Worm (Caenorhabditis elegans): ENCODE results near the gene F23D12.7.

F23D12.7 gene

DNA sequence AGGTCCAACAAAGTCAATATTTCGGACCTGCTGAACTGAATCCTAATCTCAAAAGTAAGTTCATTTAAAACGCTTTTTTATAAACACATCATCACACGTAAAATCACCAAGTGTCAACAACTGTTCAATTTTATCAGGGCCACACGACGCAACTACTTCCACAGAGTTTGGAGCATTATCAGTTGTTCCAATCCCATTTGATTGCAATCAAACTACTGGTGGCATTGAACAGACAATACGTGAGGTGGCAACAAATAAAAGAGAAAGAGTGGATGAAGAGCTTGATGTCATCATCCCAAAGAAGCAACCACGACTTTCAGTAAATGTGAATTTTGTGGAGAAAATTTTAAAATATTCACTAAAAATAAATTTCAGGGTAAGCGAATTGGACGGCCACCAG is 42.9 kb upstream of the F23D12.7 start:
- peak; percentile 1 for TF ChIP-seq elt-2 (tag; optimal IDR thresholded peaks at IDR 0.05)
- TF ChIP-seq unc-86 (tag; optimal IDR thresholded peaks at IDR 0.05), result no peak

DNA sequence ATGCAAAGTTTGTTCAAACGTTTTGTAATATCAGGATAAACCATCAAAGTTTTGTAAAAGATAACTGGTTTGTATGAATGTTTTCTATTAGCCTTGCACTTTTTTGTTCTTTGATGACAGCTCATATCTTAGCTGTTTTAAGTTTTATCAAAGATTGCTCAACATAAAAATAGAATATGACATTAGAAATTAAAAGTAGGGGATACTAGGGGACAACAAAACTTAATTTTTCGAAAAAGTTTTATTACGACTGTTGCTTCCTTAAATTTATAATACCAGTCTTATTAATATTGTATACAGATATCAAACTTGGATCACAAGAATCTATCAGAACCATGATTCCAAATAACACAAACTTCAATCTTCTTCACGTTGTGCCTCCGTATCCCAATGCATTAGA is 42.1 kb upstream of the F23D12.7 start, which contains the start of gene ztf-14:
Gene ztf-14, plus strand, starts transcription at position 301 of the 400 bp plus-strand sequence.
- TF ChIP-seq dmd-4 (tag; optimal IDR thresholded peaks at IDR 0.05; ENCODE audit: borderline replicate concordance) (no peak), pag-3 (tag; optimal IDR thresholded peaks at IDR 0.05; ENCODE audit: borderline replicate concordance) (no peak), hlh-8 (tag; optimal IDR thresholded peaks at IDR 0.05) (no peak), ahr-1 (tag; optimal IDR thresholded peaks at IDR 0.05) (no peak), pat-9 (tag; optimal IDR thresholded peaks at IDR 0.05) (no peak), ceh-14 (tag; optimal IDR thresholded peaks at IDR 0.05) (no peak), lim-6 (tag; optimal IDR thresholded peaks at IDR 0.05) (no peak), pros-1 (tag; optimal IDR thresholded peaks at IDR 0.05) (no peak), ref-2 (tag; optimal IDR thresholded peaks at IDR 0.05) (no peak), npax-4 (tag; optimal IDR thresholded peaks at IDR 0.05) (no peak), sox-4 (tag; optimal IDR thresholded peaks at IDR 0.05) (no peak), ceh-18 (tag; optimal IDR thresholded peaks at IDR 0.05) (no peak)

DNA sequence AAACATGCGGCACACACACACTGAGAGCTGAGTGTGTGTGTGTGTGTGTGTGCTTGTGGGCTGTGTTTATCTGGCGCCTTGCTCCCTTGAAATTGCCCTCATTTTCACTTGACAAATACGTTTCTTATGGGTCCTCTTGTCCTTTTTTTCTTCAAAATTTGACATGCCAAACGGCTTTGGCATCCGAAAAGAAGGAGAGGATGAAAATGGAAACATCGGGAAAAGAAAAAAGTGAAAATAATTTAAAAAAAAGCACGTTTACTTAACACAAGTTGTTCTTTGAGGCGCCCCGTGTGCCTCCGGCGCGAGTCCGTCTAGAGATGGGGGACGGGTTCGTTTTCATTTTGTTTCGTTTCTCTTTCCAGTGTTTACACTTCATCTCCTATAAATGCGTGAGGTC is 41.4 kb upstream of the F23D12.7 start:
- no peak for TF ChIP-seq syd-9 (tag; optimal IDR thresholded peaks at IDR 0.05)
- no peak for TF ChIP-seq tbx-7 (tag; optimal IDR thresholded peaks at IDR 0.05)
- TF ChIP-seq gmeb-2 (tag; optimal IDR thresholded peaks at IDR 0.05), result no peak
- TF ChIP-seq madf-2 (tag; optimal IDR thresholded peaks at IDR 0.05), result no peak
- no peak for TF ChIP-seq K09A11.1 (tag; optimal IDR thresholded peaks at IDR 0.05; ENCODE audit: insufficient read depth)
- no peak for TF ChIP-seq ceh-45 (GFP tag; IDR thresholded peaks at IDR 0.05)
- TF ChIP-seq ceh-48 (tag; optimal IDR thresholded peaks at IDR 0.05), result no peak

ce11 chrX:14492441-14492840 is 38.8 kb upstream of the F23D12.7 start:
- TF ChIP-seq fkh-10 (GFP tag; optimal IDR thresholded peaks at IDR 0.05) (no peak), T23F11.4 (GFP tag; optimal IDR thresholded peaks at IDR 0.05) (no peak), mec-3 (tag; optimal IDR thresholded peaks at IDR 0.05; ENCODE audit: borderline replicate concordance) (no peak)

- TF ChIP-seq ref-2 (tag; optimal IDR thresholded peaks at IDR 0.05) (peak; percentile 38), T23F11.4 (GFP tag; optimal IDR thresholded peaks at IDR 0.05) (no peak), sdc-2 (tag; optimal IDR thresholded peaks at IDR 0.05) (peak; percentile 59), sox-2 (GFP tag; IDR thresholded peaks at IDR 0.05) (peak; percentile 55; the same call in 1 of the 2 replicates), ama-1 (optimal IDR thresholded peaks at IDR 0.05) (peak; percentile 68), elt-2 (tag; optimal IDR thresholded peaks at IDR 0.05) (peak; percentile 13), tbx-2 (tag; optimal IDR thresholded peaks at IDR 0.05) (no peak), unc-42 (tag; optimal IDR thresholded peaks at IDR 0.05) (peak; percentile 3), nfya-1 (tag; optimal IDR thresholded peaks at IDR 0.05) (peak; percentile 16), dmd-4 (tag; optimal IDR thresholded peaks at IDR 0.05; ENCODE audit: borderline replicate concordance) (peak; percentile 14)
These were observed 37.5 kb upstream of the F23D12.7 start for ce11 chrX:14491103-14491502.

DNA sequence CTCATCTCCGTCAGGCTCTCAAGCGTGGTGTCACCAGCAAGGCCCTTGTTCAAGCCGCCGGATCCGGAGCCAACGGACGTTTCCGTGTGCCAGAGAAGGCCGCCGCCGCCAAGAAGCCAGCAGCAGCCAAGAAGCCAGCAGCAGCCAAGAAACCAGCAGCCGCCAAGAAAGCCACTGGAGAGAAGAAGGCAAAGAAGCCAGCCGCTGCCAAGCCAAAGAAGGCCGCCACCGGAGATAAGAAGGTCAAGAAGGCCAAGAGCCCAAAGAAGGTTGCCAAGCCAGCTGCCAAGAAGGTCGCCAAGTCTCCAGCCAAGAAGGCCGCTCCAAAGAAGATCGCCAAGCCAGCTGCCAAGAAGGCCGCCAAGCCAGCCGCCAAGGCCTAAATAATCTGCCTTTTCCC is 36.9 kb upstream of the F23D12.7 start:
- TF ChIP-seq pha-2 (tag; optimal IDR thresholded peaks at IDR 0.05) (no peak), elt-4 (tag; optimal IDR thresholded peaks at IDR 0.05) (peak; percentile 49)

ce11 chrX:14489945-14490344 is 36.3 kb upstream of the F23D12.7 start, which contains the start of gene his-24:
his-24 (plus strand) TSS chrX:14490094.
- TF ChIP-seq sox-4 (tag; optimal IDR thresholded peaks at IDR 0.05) (no peak), ceh-19 (GFP tag; optimal IDR thresholded peaks at IDR 0.05) (peak; percentile 13), che-1 (tag; optimal IDR thresholded peaks at IDR 0.05) (no peak), madf-2 (tag; optimal IDR thresholded peaks at IDR 0.05) (no peak), ztf-16 (tag; optimal IDR thresholded peaks at IDR 0.05) (no peak), C38D4.7 (GFP tag; optimal IDR thresholded peaks at IDR 0.05) (no peak), ceh-6 (GFP tag; optimal IDR thresholded peaks at IDR 0.05) (no peak), unc-55 (GFP tag; optimal IDR thresholded peaks at IDR 0.05) (peak; percentile 75), F13H6.1 (tag; optimal IDR thresholded peaks at IDR 0.05) (no peak), pqm-1 (tag; optimal IDR thresholded peaks at IDR 0.05) (no peak), lim-6 (tag; optimal IDR thresholded peaks at IDR 0.05) (no peak), ets-4 (tag; optimal IDR thresholded peaks at IDR 0.05) (no peak), fkh-10 (GFP tag; optimal IDR thresholded peaks at IDR 0.05) (no peak), ceh-2 (tag; optimal IDR thresholded peaks at IDR 0.05) (no peak), elt-4 (tag; optimal IDR thresholded peaks at IDR 0.05) (no peak), tbx-2 (tag; optimal IDR thresholded peaks at IDR 0.05) (peak; percentile 43)

All from whole organism, late embryonic.